Fruit fly (Drosophila melanogaster): ENCODE results near the gene CG34377.
"Not testable (repeated sequence)": the region's sequence is repeated elsewhere in the genome, so short reads cannot be mapped to it uniquely, and the experiment has no call there.

The CG34377 gene

dm6 chr3R:22328665-22329350 is 4.9 kb upstream of the CG34377 start, which contains the start of gene CG7080:
TSS of gene CG7080 (plus strand) at chr3R:22329300.
- TF ChIP-seq Hr83 (GFP tag; optimal IDR thresholded peaks at IDR 0.05; ENCODE audit: poor library complexity, severe bottlenecking) = no peak
- no peak for TF ChIP-seq brk (GFP tag; optimal IDR thresholded peaks at IDR 0.05)
- peak; percentile 1 for TF ChIP-seq h (GFP tag; optimal IDR thresholded peaks at IDR 0.05)
- no peak for TF ChIP-seq Hnf4 (GFP tag; optimal IDR thresholded peaks at IDR 0.05)

- TF ChIP-seq usp (GFP tag; optimal IDR thresholded peaks at IDR 0.05) (no peak), Myc (optimal IDR thresholded peaks at IDR 0.05) (no peak), h (GFP tag; optimal IDR thresholded peaks at IDR 0.05) (peak; percentile 20), Abd-B (GFP tag; optimal IDR thresholded peaks at IDR 0.05) (no peak), fru (GFP tag; optimal IDR thresholded peaks at IDR 0.05) (peak; percentile 12), HLH106 (tag; optimal IDR thresholded peaks at IDR 0.05) (peak; percentile 44), dmrt93B (GFP tag; optimal IDR thresholded peaks at IDR 0.05) (peak; percentile 15), Sp1 (GFP tag; optimal IDR thresholded peaks at IDR 0.05) (peak; percentile 22), Rel (GFP tag; optimal IDR thresholded peaks at IDR 0.05) (no peak), Rel (tag; optimal IDR thresholded peaks at IDR 0.05) (no peak), ey (GFP tag; optimal IDR thresholded peaks at IDR 0.05) (no peak), foxo (GFP tag; optimal IDR thresholded peaks at IDR 0.05) (peak in 1 of 2 experiments; percentile 35), rgr (GFP tag; optimal IDR thresholded peaks at IDR 0.05) (peak; percentile 19), psq (GFP tag; optimal IDR thresholded peaks at IDR 0.05) (peak; percentile 42)
Measured at dm6 chr3R:22324736-22325135, 842 bp upstream of the CG34377 start.

DNA sequence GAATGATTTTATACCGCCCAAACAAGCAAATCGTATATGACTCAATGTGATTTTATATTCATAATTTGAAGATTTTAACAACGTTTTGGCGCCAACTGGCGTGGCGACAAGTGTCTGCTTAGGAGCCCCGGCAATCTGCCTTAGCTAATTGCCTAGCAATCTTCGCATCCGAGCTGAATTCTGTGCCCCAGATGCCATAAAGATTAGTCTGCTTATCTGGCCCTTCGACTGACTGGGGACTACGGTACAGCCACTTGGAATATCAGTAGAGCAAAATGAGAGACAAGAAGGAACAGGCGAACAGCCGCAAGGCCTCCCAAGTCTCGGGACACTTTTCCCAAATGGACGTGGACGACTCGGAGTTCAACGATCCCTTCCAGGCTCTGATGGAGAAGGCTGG is 23.8 kb downstream of the CG34377 start:
- no peak for TF ChIP-seq dsf (GFP tag; optimal IDR thresholded peaks at IDR 0.05; ENCODE audit: borderline replicate concordance)

dm6 chr3R:22298505-22298904 is 25.4 kb downstream of the CG34377 start, which contains the start of gene CG7084:
TSS of gene CG7084 (plus strand) at chr3R:22298805.
- TF ChIP-seq N (GFP tag; optimal IDR thresholded peaks at IDR 0.05); Mio (GFP tag; optimal IDR thresholded peaks at IDR 0.05); Rel (GFP tag; optimal IDR thresholded peaks at IDR 0.05); Rel (tag; optimal IDR thresholded peaks at IDR 0.05): not testable (repeated sequence)

DNA sequence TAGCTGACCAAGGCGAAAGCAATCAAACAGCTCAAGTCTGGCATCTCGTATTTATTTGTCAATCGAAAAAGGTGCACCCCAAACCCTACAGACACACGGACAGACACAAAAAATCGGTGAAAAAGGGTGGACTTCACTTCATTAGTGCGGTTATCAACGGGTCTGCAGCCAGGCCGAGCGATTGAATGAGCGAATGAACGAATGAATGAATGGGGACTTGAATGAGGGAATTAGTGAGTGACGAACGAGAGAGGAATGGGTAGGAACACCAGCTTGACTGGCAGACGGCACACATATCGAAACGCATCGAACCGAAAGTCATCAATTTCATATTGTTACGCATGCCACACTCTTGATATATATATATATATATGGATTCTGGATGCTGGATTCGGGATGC is 35.6 kb downstream of the CG34377 start:
- no peak for TF ChIP-seq Dfd (GFP tag; optimal IDR thresholded peaks at IDR 0.05)
- TF ChIP-seq foxo (GFP tag; optimal IDR thresholded peaks at IDR 0.05) = no peak
- TF ChIP-seq rgr (GFP tag; optimal IDR thresholded peaks at IDR 0.05) = no peak

- TF ChIP-seq dmrt93B (GFP tag; optimal IDR thresholded peaks at IDR 0.05) (no peak), br (GFP tag; optimal IDR thresholded peaks at IDR 0.05) (no peak), Abd-B (GFP tag; optimal IDR thresholded peaks at IDR 0.05) (no peak), Sp1 (GFP tag; optimal IDR thresholded peaks at IDR 0.05) (no peak), Rel (GFP tag; optimal IDR thresholded peaks at IDR 0.05) (no peak), Rel (tag; optimal IDR thresholded peaks at IDR 0.05) (no peak), Hr83 (GFP tag; optimal IDR thresholded peaks at IDR 0.05; ENCODE audit: poor library complexity, severe bottlenecking) (no peak), h (GFP tag; optimal IDR thresholded peaks at IDR 0.05) (no peak), Jra (GFP tag; optimal IDR thresholded peaks at IDR 0.05) (no peak), tai (GFP tag; optimal IDR thresholded peaks at IDR 0.05) (no peak), CrebA (GFP tag; optimal IDR thresholded peaks at IDR 0.05; ENCODE audit: borderline replicate concordance) (no peak)
Measured at dm6 chr3R:22287470-22287869, 36.4 kb downstream of the CG34377 start.

dm6 chr3R:22272962-22273361 is 50.9 kb downstream of the CG34377 start:
- no peak for TF ChIP-seq jim (GFP tag; optimal IDR thresholded peaks at IDR 0.05)
- TF ChIP-seq CrebA (GFP tag; optimal IDR thresholded peaks at IDR 0.05; ENCODE audit: borderline replicate concordance) = no peak
- no peak for TF ChIP-seq GATAd (GFP tag; optimal IDR thresholded peaks at IDR 0.05)
- TF ChIP-seq brk (GFP tag; optimal IDR thresholded peaks at IDR 0.05) = no peak
- no peak for TF ChIP-seq N (GFP tag; optimal IDR thresholded peaks at IDR 0.05)
- no peak for TF ChIP-seq sv (GFP tag; optimal IDR thresholded peaks at IDR 0.05)
- no peak for TF ChIP-seq Dfd (GFP tag; optimal IDR thresholded peaks at IDR 0.05)
- no peak for TF ChIP-seq psq (GFP tag; optimal IDR thresholded peaks at IDR 0.05)
- TF ChIP-seq h (GFP tag; optimal IDR thresholded peaks at IDR 0.05) = no peak
- TF ChIP-seq dl (GFP tag; optimal IDR thresholded peaks at IDR 0.05; ENCODE audit: insufficient read depth in 1 of 2, partially characterized antibody in 2 of 2) = no peak
- no peak for TF ChIP-seq ey (GFP tag; optimal IDR thresholded peaks at IDR 0.05)

Measured in whole organism, wandering third instar larva.